Worm (Caenorhabditis elegans): ENCODE data around the gene srd-50.

The srd-50 gene

DNA sequence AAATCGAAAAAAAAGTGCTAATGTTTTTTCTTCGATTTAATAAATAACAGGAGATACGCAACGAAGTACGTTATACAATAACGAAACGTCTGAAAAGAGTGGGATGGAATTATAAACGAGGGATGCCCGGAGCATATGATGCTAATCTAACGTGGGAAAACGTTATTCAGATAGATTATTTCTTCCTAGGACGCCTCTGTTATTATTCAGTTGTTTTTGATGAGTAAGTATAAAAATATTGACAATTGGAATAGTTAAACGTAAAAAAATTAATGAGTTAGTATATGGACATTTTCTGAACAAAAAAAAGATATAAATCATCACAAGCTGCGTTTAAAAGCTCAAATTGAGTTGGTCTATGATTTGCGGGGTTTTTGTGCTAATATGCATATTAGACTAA is 3.2 kb upstream of the srd-50 start, which contains the start of gene srd-51:
srd-51 (minus strand) TSS at position 101 of the 400 bp plus-strand sequence.
- TF ChIP-seq ceh-36 (tag; optimal IDR thresholded peaks at IDR 0.05) (no peak), pes-1 (GFP tag; IDR thresholded peaks at IDR 0.05) (no peak), tbx-37 (GFP tag; conservative IDR thresholded peaks at IDR 0.05) (no peak), ets-7 (tag; optimal IDR thresholded peaks at IDR 0.05) (no peak), sea-1 (GFP tag; conservative IDR thresholded peaks at IDR 0.05) (no peak), hmbx-1 (tag; optimal IDR thresholded peaks at IDR 0.05) (no peak), tbx-11 (GFP tag; IDR thresholded peaks at IDR 0.05) (no peak), tra-4 (tag; optimal IDR thresholded peaks at IDR 0.05) (no peak), scrt-1 (GFP tag; IDR thresholded peaks at IDR 0.05) (no peak), ceh-13 (GFP tag; optimal IDR thresholded peaks at IDR 0.05) (no peak), F13C5.2 (tag; optimal IDR thresholded peaks at IDR 0.05) (no peak), hnd-1 (tag; optimal IDR thresholded peaks at IDR 0.05) (no peak), ama-1 (optimal IDR thresholded peaks at IDR 0.05) (no peak), flt-1 (GFP tag; IDR thresholded peaks at IDR 0.05) (no peak), aly-1 (tag; optimal IDR thresholded peaks at IDR 0.05) (no peak), hmg-4 (GFP tag; optimal IDR thresholded peaks at IDR 0.05) (no peak)

DNA sequence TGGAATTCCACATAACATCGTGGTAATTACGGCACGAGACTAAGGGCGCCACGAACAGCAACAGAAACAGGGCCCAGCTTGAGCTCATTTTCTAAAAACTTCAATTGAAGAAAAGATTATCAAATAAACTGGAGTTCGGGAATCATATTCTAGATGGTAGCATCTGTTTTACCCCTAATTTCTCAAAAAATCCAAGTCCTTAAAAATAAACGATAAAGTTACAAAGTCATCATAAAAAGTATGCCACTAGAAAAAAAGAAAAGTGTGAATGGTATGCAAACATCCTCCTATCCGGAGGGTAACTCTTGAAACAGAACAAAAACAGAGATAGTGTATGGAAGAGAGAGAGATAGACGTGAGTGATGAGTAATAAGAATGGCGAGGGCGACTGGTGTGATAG is 4.2 kb downstream of the srd-50 start, which contains the start of gene efn-3:
efn-3 (minus strand) TSS at position 101 of the 400 bp plus-strand sequence.
- TF ChIP-seq sea-1 (GFP tag; conservative IDR thresholded peaks at IDR 0.05) (no peak), ets-7 (tag; optimal IDR thresholded peaks at IDR 0.05) (no peak), F13C5.2 (tag; optimal IDR thresholded peaks at IDR 0.05) (no peak), ceh-13 (GFP tag; optimal IDR thresholded peaks at IDR 0.05) (no peak), aly-1 (tag; optimal IDR thresholded peaks at IDR 0.05) (no peak), scrt-1 (GFP tag; IDR thresholded peaks at IDR 0.05) (no peak), ama-1 (optimal IDR thresholded peaks at IDR 0.05) (no peak), hmbx-1 (tag; optimal IDR thresholded peaks at IDR 0.05) (no peak), tra-4 (tag; optimal IDR thresholded peaks at IDR 0.05) (no peak), tbx-37 (GFP tag; conservative IDR thresholded peaks at IDR 0.05) (no peak), B0310.2 (tag; optimal IDR thresholded peaks at IDR 0.05) (no peak), flt-1 (GFP tag; IDR thresholded peaks at IDR 0.05) (no peak), tbx-11 (GFP tag; IDR thresholded peaks at IDR 0.05) (no peak), hnd-1 (tag; optimal IDR thresholded peaks at IDR 0.05) (no peak)

DNA sequence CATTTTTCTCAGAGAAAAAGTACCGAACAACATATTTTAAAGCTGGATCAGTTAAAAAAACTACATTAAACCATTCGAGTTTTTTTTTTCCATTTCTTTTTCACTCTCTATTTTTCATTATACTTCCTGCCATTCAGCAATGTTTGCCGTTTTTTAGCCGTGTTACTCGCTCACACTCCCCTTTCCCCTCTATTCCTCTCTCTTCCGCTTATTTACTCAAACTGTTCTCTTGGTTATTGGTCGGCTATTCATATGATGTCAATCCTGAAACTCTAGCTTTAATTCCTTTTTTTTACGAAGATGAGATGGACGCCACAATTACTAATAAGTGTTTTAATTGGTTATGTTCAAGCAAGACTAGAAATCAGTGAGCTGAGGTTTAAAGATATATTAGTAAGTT is 9.7 kb downstream of the srd-50 start, which contains the start of gene tre-4:
tre-4 (plus strand) TSS at position 301 of the 400 bp plus-strand sequence.
- TF ChIP-seq ama-1 (optimal IDR thresholded peaks at IDR 0.05) (no peak), tra-4 (tag; optimal IDR thresholded peaks at IDR 0.05) (no peak), flt-1 (GFP tag; IDR thresholded peaks at IDR 0.05) (no peak), aly-1 (tag; optimal IDR thresholded peaks at IDR 0.05) (no peak), sea-1 (GFP tag; conservative IDR thresholded peaks at IDR 0.05) (no peak), hnd-1 (tag; optimal IDR thresholded peaks at IDR 0.05) (no peak), tbx-11 (GFP tag; IDR thresholded peaks at IDR 0.05) (no peak), F13C5.2 (tag; optimal IDR thresholded peaks at IDR 0.05) (no peak), ceh-13 (GFP tag; optimal IDR thresholded peaks at IDR 0.05) (no peak), B0310.2 (tag; optimal IDR thresholded peaks at IDR 0.05) (no peak), tbx-37 (GFP tag; conservative IDR thresholded peaks at IDR 0.05) (no peak), pes-1 (GFP tag; IDR thresholded peaks at IDR 0.05) (no peak), ets-7 (tag; optimal IDR thresholded peaks at IDR 0.05) (no peak), ceh-36 (tag; optimal IDR thresholded peaks at IDR 0.05) (no peak), scrt-1 (GFP tag; IDR thresholded peaks at IDR 0.05) (no peak), hmg-4 (GFP tag; optimal IDR thresholded peaks at IDR 0.05) (no peak)

DNA sequence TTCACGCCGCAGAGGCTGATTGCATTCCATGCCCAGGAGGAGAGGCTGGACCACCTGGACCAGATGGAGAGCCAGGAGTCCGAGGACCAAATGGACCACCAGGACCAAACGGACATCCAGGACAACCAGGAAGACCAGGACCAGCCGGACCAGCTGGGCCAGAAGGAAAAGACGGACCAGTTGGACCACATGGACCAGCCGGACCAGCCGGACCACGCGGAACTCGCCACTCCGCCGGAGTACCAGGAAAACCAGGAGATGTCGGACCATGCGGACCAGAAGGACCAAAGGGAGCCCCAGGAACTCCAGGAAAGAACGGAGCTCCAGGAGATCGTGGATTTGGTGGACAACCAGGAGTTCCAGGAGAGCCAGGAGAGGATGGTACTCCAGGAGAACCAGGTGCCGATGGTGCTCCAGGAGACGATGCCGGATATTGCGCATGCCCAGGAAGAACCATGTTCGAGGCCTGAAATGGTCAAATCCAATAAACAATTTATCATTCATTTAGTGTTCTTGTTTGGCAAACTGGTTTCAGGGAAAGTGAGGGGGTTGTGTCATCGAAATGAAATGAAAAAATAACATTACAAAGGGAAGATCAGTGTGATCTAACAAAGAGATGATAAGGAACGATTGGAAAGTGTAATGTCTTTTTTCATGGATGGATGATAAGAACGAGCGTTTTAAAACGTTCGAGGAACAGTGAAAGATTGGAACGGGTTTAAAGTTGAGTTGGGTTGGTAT is 11.5 kb downstream of the srd-50 start:
- TF ChIP-seq aly-1 (tag; optimal IDR thresholded peaks at IDR 0.05): peak; percentile 24
- no peak for TF ChIP-seq pes-1 (GFP tag; IDR thresholded peaks at IDR 0.05)

DNA sequence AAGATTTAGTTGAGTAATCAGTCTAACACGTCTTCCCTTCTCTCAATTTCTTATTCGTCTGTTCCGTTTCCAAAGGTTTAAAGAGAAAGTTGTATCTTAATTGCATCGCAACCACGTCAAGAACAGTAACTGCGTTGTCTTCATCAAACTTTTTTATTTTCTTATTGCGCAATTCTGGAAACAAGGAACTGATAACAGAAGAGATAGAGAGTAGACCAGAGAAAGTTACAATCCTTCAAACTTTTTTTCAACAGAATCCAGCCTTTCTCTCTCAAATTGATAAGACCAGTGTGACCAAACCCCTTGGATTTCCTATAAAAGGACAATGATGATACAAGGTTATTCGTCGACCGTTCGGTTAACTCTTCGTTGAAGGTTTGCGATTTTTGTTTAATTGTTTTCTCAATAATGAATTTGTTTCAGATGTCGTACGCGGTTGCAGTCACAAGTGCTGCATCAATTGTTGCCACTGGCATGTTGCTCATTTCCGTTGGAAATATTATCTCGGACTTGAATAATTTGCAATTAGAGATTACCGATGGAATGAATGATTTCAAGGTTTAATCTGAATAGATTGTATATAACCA is 12.5 kb downstream of the srd-50 start, which contains the start of gene col-184:
col-184 (plus strand) TSS at position 409 of the 587 bp plus-strand sequence.
- TF ChIP-seq tbx-37 (GFP tag; conservative IDR thresholded peaks at IDR 0.05): no peak
- TF ChIP-seq tra-4 (tag; optimal IDR thresholded peaks at IDR 0.05): no peak
- no peak for TF ChIP-seq hnd-1 (tag; optimal IDR thresholded peaks at IDR 0.05)
- no peak for TF ChIP-seq ceh-13 (GFP tag; optimal IDR thresholded peaks at IDR 0.05)
- no peak for TF ChIP-seq B0310.2 (tag; optimal IDR thresholded peaks at IDR 0.05)
- no peak for TF ChIP-seq sea-1 (GFP tag; conservative IDR thresholded peaks at IDR 0.05)
- no peak for TF ChIP-seq F13C5.2 (tag; optimal IDR thresholded peaks at IDR 0.05)
- TF ChIP-seq scrt-1 (GFP tag; IDR thresholded peaks at IDR 0.05): no peak

DNA sequence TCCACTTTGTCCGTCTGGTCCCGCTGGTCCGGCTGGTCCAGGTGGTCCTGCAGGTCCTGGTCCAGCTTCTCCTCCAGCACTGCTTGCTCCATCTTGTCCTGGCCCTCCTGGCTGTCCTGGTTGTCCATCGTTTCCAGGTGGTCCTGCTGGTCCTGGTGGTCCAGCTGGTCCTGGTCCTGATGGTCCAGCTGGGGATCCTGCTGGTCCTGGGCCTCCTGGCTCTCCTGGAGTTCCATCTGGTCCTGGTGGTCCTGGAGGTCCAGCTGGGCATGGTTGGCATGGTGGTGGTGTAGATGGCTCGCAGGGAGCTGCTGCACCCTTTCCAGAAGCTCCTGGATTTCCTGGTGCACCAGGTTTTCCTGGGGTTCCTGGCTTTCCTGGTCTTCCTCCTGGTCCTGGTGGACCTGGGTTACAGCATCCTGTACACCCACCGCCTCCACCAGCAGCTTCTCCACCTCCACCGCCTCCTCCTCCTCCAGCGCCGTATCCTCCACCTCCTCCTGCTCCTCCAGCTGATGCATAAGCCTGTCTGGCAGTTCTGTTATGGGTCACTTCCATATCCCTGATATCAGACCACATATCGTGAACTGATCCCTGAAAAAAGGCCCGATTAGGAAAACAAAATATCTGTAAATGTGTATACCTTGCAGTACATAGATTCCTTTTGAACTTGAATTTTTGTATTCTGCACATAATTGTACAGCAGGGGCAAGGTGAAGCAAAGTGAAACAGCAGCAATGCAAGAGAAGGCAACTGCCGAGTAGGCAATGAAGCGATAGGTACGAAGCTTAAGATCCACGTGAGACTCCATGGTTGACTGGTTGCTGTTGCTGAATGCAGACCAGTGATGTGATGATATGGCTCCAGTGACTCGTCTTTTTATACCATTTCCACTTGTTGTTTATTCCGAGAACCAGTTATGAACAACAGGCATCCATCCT is 14.4 kb downstream of the srd-50 start, which contains the start of gene col-183:
col-183 (minus strand) TSS at position 839 of the 941 bp plus-strand sequence.
- TF ChIP-seq flt-1 (GFP tag; IDR thresholded peaks at IDR 0.05) (no peak), F13C5.2 (tag; optimal IDR thresholded peaks at IDR 0.05) (no peak), B0310.2 (tag; optimal IDR thresholded peaks at IDR 0.05) (no peak), sea-1 (GFP tag; conservative IDR thresholded peaks at IDR 0.05) (no peak), ets-7 (tag; optimal IDR thresholded peaks at IDR 0.05) (no peak), hmbx-1 (tag; optimal IDR thresholded peaks at IDR 0.05) (no peak), hmg-4 (GFP tag; optimal IDR thresholded peaks at IDR 0.05) (no peak), aly-1 (tag; optimal IDR thresholded peaks at IDR 0.05) (no peak)
